Fruit fly (Drosophila melanogaster) whole organism, adult: ENCODE measurements around the gene Neu2.
A peak's percentile ranks its signal among the peaks of the same experiment; 100 is the strongest.

Source experiments
- CG11617 ChIP-seq: fragments of 200-800 bp; sonication (Bioruptor generic); optimal IDR thresholded peaks from 2 replicates; lab custom pipeline; 2017; ENCODE audit warnings: mild to moderate bottlenecking, missing biosample characterization, missing genetic modification reagents, missing genetic modification characterization
- CG12768 ChIP-seq: fragments of 200-800 bp; sonication (Bioruptor generic); optimal IDR thresholded peaks from 2 replicates; lab custom pipeline; 2017; ENCODE audit warnings: missing biosample characterization, missing genetic modification characterization, mild to moderate bottlenecking, moderate library complexity, missing genetic modification reagents
- CG14711 ChIP-seq: fragments of 200-800 bp; sonication (Bioruptor generic); optimal IDR thresholded peaks from 2 replicates; lab custom pipeline; 2018; ENCODE audit warnings: missing biosample characterization, mild to moderate bottlenecking, missing genetic modification characterization, moderate library complexity
- CG1620 ChIP-seq: fragments of 200-800 bp; sonication (Bioruptor generic); optimal IDR thresholded peaks from 2 replicates; lab custom pipeline; 2016; ENCODE audit warnings: missing biosample characterization, missing genetic modification characterization
- CG33017 ChIP-seq: fragments of 200-800 bp; sonication (Bioruptor generic); optimal IDR thresholded peaks from 2 replicates; lab custom pipeline; 2018; ENCODE audit warnings: missing biosample characterization, mild to moderate bottlenecking, missing genetic modification characterization, moderate library complexity
- CG5204 ChIP-seq: fragments of 200-800 bp; sonication (Bioruptor generic); optimal IDR thresholded peaks from 2 replicates; lab custom pipeline; 2016; ENCODE audit warnings: missing biosample characterization, missing genetic modification characterization
- CG7045 ChIP-seq: fragments of 200-800 bp; sonication (Bioruptor generic); optimal IDR thresholded peaks from 2 replicates; lab custom pipeline; 2017; ENCODE audit warnings: missing biosample characterization, mild to moderate bottlenecking, missing genetic modification characterization
- CG7101 ChIP-seq: fragments of 200-800 bp; sonication (Bioruptor generic); optimal IDR thresholded peaks from 2 replicates; lab custom pipeline; 2018; ENCODE audit warnings: missing biosample characterization, mild to moderate bottlenecking, missing genetic modification characterization, moderate library complexity
- Clk ChIP-seq: fragments of 200-800 bp; sonication (Bioruptor generic); optimal IDR thresholded peaks from 2 replicates; lab custom pipeline; 2017; ENCODE audit warnings: missing biosample characterization, missing genetic modification characterization
- Crg-1 ChIP-seq: fragments of 200-800 bp; sonication (Bioruptor generic); optimal IDR thresholded peaks from 2 replicates; lab custom pipeline; 2016; ENCODE audit warnings: missing biosample characterization, missing genetic modification characterization
- Hr96 ChIP-seq: fragments of 200-800 bp; sonication (Bioruptor generic); optimal IDR thresholded peaks from 2 replicates; lab custom pipeline; 2016; ENCODE audit warnings: missing biosample characterization, missing genetic modification characterization
- Mnt ChIP-seq: fragments of 200-800 bp; sonication (Bioruptor generic); optimal IDR thresholded peaks from 2 replicates; lab custom pipeline; 2016; ENCODE audit warnings: missing biosample characterization, mild to moderate bottlenecking, missing genetic modification characterization
- bab1 ChIP-seq: fragments of 200-800 bp; sonication (Bioruptor generic); optimal IDR thresholded peaks from 3 replicates; lab custom pipeline; 2019; ENCODE audit warnings: missing biosample characterization, mild to moderate bottlenecking, missing genetic modification characterization, moderate library complexity
- cic ChIP-seq: fragments of 200-800 bp; sonication (Bioruptor generic); optimal IDR thresholded peaks from 2 replicates; lab custom pipeline; 2017; ENCODE audit warnings: missing biosample characterization, mild to moderate bottlenecking, missing genetic modification characterization, moderate library complexity
- cnc ChIP-seq, 2 experiments: fragments of >200 bp; optimal IDR thresholded peaks; 2 replicates each; lab custom pipeline; 2017
- kay ChIP-seq: fragments of 200-800 bp; sonication (Bioruptor generic); peaks from one replicate; lab custom pipeline; 2016; ENCODE audit warnings: missing biosample characterization, missing genetic modification characterization, borderline replicate concordance
- ovo ChIP-seq: fragments of 200-800 bp; sonication (Bioruptor generic); optimal IDR thresholded peaks from 2 replicates; lab custom pipeline; 2016; ENCODE audit warnings: missing biosample characterization, missing genetic modification characterization
- pad ChIP-seq: fragments of 200-800 bp; sonication (Bioruptor generic); optimal IDR thresholded peaks from 3 replicates; lab custom pipeline; 2017; ENCODE audit warnings: missing biosample characterization, missing genetic modification characterization, mild to moderate bottlenecking, moderate library complexity, missing genetic modification reagents
- tj ChIP-seq: fragments of 200-800 bp; sonication (Bioruptor generic); optimal IDR thresholded peaks from 3 replicates; lab custom pipeline; 2017; ENCODE audit warnings: missing biosample characterization, mild to moderate bottlenecking, missing genetic modification characterization, moderate library complexity
- toe ChIP-seq: fragments of 200-800 bp; sonication (Bioruptor generic); optimal IDR thresholded peaks from 2 replicates; lab custom pipeline; 2016; ENCODE audit warnings: missing biosample characterization, missing genetic modification characterization

The Neu2 gene

dm6 chr3L:21516716-21517266 lies 26.4 kb upstream of the Neu2 start:
- TF ChIP-seq CG12768 (GFP tag; lab: Kevin White, UChicago) (peak; percentile 45), Mnt (GFP tag; lab: Kevin White, UChicago) (peak; percentile 27), cnc (optimal IDR thresholded peaks at IDR 0.05; lab: Kevin White, UChicago) (no peak), kay (GFP tag; lab: Kevin White, UChicago) (peak; percentile 88), CG11617 (peak; percentile 19), Crg-1 (peak; percentile 46), ovo (GFP tag; lab: Kevin White, UChicago) (no peak), cic (peak; percentile 28), CG14711 (tag; lab: Kevin White, UChicago) (peak; percentile 47), tj (GFP tag; lab: Kevin White, UChicago) (no peak), toe (GFP tag; lab: Kevin White, UChicago) (no peak), CG5204 (no peak), Hr96 (GFP tag; lab: Kevin White, UChicago) (peak; percentile 39), CG33017 (tag; lab: Kevin White, UChicago) (no peak), bab1 (GFP tag; lab: Kevin White, UChicago) (peak; percentile 25), CG1620 (GFP tag; lab: Kevin White, UChicago) (no peak), Clk (GFP tag; lab: Kevin White, UChicago) (no peak), CG7045 (GFP tag; lab: Kevin White, UChicago) (no peak), CG7101 (tag; lab: Kevin White, UChicago) (peak; percentile 65), pad (peak; percentile 25)

DNA sequence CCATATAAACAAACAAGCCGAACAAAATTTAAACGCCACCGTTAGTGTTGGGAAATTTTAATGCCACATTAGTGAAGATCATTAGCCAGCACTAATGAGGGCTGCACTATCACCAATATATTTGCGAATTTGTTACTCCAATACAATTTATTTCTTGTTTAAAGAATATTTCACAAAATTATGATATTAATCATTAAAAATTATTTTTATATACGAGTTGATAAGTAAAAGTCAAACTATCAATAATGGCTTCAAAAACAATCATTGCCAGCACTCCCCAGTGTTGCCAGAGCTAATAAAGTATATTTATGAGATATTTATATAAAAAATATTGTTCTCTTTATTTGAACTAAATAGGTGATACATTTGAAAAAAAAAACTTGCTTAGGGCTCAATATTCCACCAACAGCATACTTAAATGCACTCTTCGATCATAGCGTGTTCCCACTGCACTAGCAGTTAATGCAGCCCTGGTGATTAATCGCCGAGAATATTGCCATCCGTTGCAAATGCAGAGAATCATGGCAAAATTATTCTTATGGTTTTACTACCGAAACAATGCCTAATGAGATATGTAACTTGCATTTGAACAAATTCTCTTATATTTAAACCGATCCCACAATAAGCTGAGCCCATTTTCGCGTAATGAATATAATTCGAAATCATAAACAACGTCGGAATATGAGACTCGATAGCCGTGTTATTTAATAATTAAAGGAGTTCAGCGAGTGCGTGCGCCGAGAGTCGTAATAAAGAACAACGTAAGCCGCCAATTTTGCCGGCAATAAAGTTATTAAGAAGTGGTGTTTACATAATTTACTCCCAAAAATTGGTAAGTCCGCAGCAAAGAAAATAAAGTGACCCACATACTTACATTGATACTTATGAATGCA lies 25.7 kb upstream of the Neu2 start, which contains the start of the genes SAK and Cdk12:
Gene SAK (minus strand): TSS at position 65 of the 893 bp plus-strand sequence.
Gene Cdk12 (plus strand): TSS at position 484 of the 893 bp plus-strand sequence.
- TF ChIP-seq bab1 (GFP tag; lab: Kevin White, UChicago): peak; percentile 91
- peak; percentile 83 for TF ChIP-seq CG14711 (tag; lab: Kevin White, UChicago)
- peak; percentile 89 for TF ChIP-seq CG33017 (tag; lab: Kevin White, UChicago)
- peak; percentile 94 for TF ChIP-seq CG7045 (GFP tag; lab: Kevin White, UChicago)
- peak; percentile 84 for TF ChIP-seq CG5204
- TF ChIP-seq CG11617: peak; percentile 95
- peak; percentile 60 for TF ChIP-seq CG1620 (GFP tag; lab: Kevin White, UChicago)
- TF ChIP-seq cnc (optimal IDR thresholded peaks at IDR 0.05; lab: Kevin White, UChicago): no peak
- peak; percentile 82 for TF ChIP-seq pad
- peak; percentile 84 for TF ChIP-seq Crg-1
- peak; percentile 59 for TF ChIP-seq cic
- peak; percentile 85 for TF ChIP-seq toe (GFP tag; lab: Kevin White, UChicago)
- peak; percentile 75 for TF ChIP-seq tj (GFP tag; lab: Kevin White, UChicago)
- peak; percentile 58 for TF ChIP-seq Mnt (GFP tag; lab: Kevin White, UChicago)
- TF ChIP-seq CG7101 (tag; lab: Kevin White, UChicago): peak; percentile 92
- peak; percentile 93 for TF ChIP-seq CG12768 (GFP tag; lab: Kevin White, UChicago)
- peak; percentile 86 for TF ChIP-seq ovo (GFP tag; lab: Kevin White, UChicago)
- TF ChIP-seq Clk (GFP tag; lab: Kevin White, UChicago): peak; percentile 70
- peak; percentile 74 for TF ChIP-seq Hr96 (GFP tag; lab: Kevin White, UChicago)
- peak; percentile 86 for TF ChIP-seq kay (GFP tag; lab: Kevin White, UChicago)

dm6 chr3L:21509488-21510122 lies 19.2 kb upstream of the Neu2 start:
- TF ChIP-seq CG33017 (tag; lab: Kevin White, UChicago) (no peak), CG12768 (GFP tag; lab: Kevin White, UChicago) (no peak), CG7045 (GFP tag; lab: Kevin White, UChicago) (no peak), cnc (optimal IDR thresholded peaks at IDR 0.05; lab: Kevin White, UChicago) (no peak), Mnt (GFP tag; lab: Kevin White, UChicago) (no peak), CG7101 (tag; lab: Kevin White, UChicago) (no peak), CG11617 (peak; percentile 51), Hr96 (GFP tag; lab: Kevin White, UChicago) (no peak)

DNA sequence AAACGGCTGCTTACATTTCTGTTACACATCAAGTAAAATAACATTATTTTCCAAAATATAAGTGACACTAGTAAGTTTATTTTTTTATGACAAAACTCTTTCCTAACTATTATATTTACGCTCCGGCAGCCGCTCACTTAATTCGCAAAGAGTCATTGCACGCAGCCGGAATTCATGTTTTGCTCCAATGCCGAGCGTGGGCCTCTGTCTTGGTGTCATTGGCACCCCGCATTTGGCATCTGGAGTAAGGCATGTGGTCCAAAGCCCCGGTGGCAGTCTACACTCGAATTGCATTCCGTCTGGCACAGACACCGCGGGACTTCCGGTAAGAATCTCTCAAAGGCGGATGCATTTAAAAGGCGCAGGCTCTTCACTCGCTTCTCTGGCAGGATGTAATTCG lies 18.2 kb upstream of the Neu2 start:
- TF ChIP-seq cnc (optimal IDR thresholded peaks at IDR 0.05; lab: Kevin White, UChicago) (no peak), CG12768 (GFP tag; lab: Kevin White, UChicago) (no peak), kay (GFP tag; lab: Kevin White, UChicago) (no peak), Mnt (GFP tag; lab: Kevin White, UChicago) (no peak), pad (no peak), CG11617 (no peak), CG1620 (GFP tag; lab: Kevin White, UChicago) (no peak), CG7045 (GFP tag; lab: Kevin White, UChicago) (no peak), ovo (GFP tag; lab: Kevin White, UChicago) (no peak), Clk (GFP tag; lab: Kevin White, UChicago) (no peak), cic (no peak), CG7101 (tag; lab: Kevin White, UChicago) (no peak), CG33017 (tag; lab: Kevin White, UChicago) (no peak), Crg-1 (no peak), CG14711 (tag; lab: Kevin White, UChicago) (no peak), bab1 (GFP tag; lab: Kevin White, UChicago) (no peak), toe (GFP tag; lab: Kevin White, UChicago) (no peak), tj (GFP tag; lab: Kevin White, UChicago) (no peak)
